Fruit fly (Drosophila melanogaster) whole organism, adult: ENCODE data around the gene Irk1.

ENCODE experiments used
- CG11617 ChIP-seq: fragments of 200-800 bp; sonication (Bioruptor generic); optimal IDR thresholded peaks from 2 replicates; lab custom pipeline; 2017; ENCODE audit warnings: mild to moderate bottlenecking, missing biosample characterization, missing genetic modification reagents, missing genetic modification characterization
- CG12768 ChIP-seq: fragments of 200-800 bp; sonication (Bioruptor generic); optimal IDR thresholded peaks from 2 replicates; lab custom pipeline; 2017; ENCODE audit warnings: missing biosample characterization, missing genetic modification characterization, mild to moderate bottlenecking, moderate library complexity, missing genetic modification reagents
- CG14711 ChIP-seq: fragments of 200-800 bp; sonication (Bioruptor generic); optimal IDR thresholded peaks from 2 replicates; lab custom pipeline; 2018; ENCODE audit warnings: missing biosample characterization, mild to moderate bottlenecking, missing genetic modification characterization, moderate library complexity
- CG1620 ChIP-seq: fragments of 200-800 bp; sonication (Bioruptor generic); optimal IDR thresholded peaks from 2 replicates; lab custom pipeline; 2016; ENCODE audit warnings: missing biosample characterization, missing genetic modification characterization
- CG33017 ChIP-seq: fragments of 200-800 bp; sonication (Bioruptor generic); optimal IDR thresholded peaks from 2 replicates; lab custom pipeline; 2018; ENCODE audit warnings: missing biosample characterization, mild to moderate bottlenecking, missing genetic modification characterization, moderate library complexity
- CG5204 ChIP-seq: fragments of 200-800 bp; sonication (Bioruptor generic); optimal IDR thresholded peaks from 2 replicates; lab custom pipeline; 2016; ENCODE audit warnings: missing biosample characterization, missing genetic modification characterization
- CG7045 ChIP-seq: fragments of 200-800 bp; sonication (Bioruptor generic); optimal IDR thresholded peaks from 2 replicates; lab custom pipeline; 2017; ENCODE audit warnings: missing biosample characterization, mild to moderate bottlenecking, missing genetic modification characterization
- CG7101 ChIP-seq: fragments of 200-800 bp; sonication (Bioruptor generic); optimal IDR thresholded peaks from 2 replicates; lab custom pipeline; 2018; ENCODE audit warnings: missing biosample characterization, mild to moderate bottlenecking, missing genetic modification characterization, moderate library complexity
- Clk ChIP-seq: fragments of 200-800 bp; sonication (Bioruptor generic); optimal IDR thresholded peaks from 2 replicates; lab custom pipeline; 2017; ENCODE audit warnings: missing biosample characterization, missing genetic modification characterization
- Crg-1 ChIP-seq: fragments of 200-800 bp; sonication (Bioruptor generic); optimal IDR thresholded peaks from 2 replicates; lab custom pipeline; 2016; ENCODE audit warnings: missing biosample characterization, missing genetic modification characterization
- Hr96 ChIP-seq: fragments of 200-800 bp; sonication (Bioruptor generic); optimal IDR thresholded peaks from 2 replicates; lab custom pipeline; 2016; ENCODE audit warnings: missing biosample characterization, missing genetic modification characterization
- Mnt ChIP-seq: fragments of 200-800 bp; sonication (Bioruptor generic); optimal IDR thresholded peaks from 2 replicates; lab custom pipeline; 2016; ENCODE audit warnings: missing biosample characterization, mild to moderate bottlenecking, missing genetic modification characterization
- bab1 ChIP-seq: fragments of 200-800 bp; sonication (Bioruptor generic); optimal IDR thresholded peaks from 3 replicates; lab custom pipeline; 2019; ENCODE audit warnings: missing biosample characterization, mild to moderate bottlenecking, missing genetic modification characterization, moderate library complexity
- cic ChIP-seq: fragments of 200-800 bp; sonication (Bioruptor generic); optimal IDR thresholded peaks from 2 replicates; lab custom pipeline; 2017; ENCODE audit warnings: missing biosample characterization, mild to moderate bottlenecking, missing genetic modification characterization, moderate library complexity
- cnc ChIP-seq, 2 experiments: fragments of >200 bp; optimal IDR thresholded peaks; 2 replicates each; lab custom pipeline; 2017
- kay ChIP-seq: fragments of 200-800 bp; sonication (Bioruptor generic); peaks from one replicate; lab custom pipeline; 2016; ENCODE audit warnings: missing biosample characterization, missing genetic modification characterization, borderline replicate concordance
- ovo ChIP-seq: fragments of 200-800 bp; sonication (Bioruptor generic); optimal IDR thresholded peaks from 2 replicates; lab custom pipeline; 2016; ENCODE audit warnings: missing biosample characterization, missing genetic modification characterization
- pad ChIP-seq: fragments of 200-800 bp; sonication (Bioruptor generic); optimal IDR thresholded peaks from 3 replicates; lab custom pipeline; 2017; ENCODE audit warnings: missing biosample characterization, missing genetic modification characterization, mild to moderate bottlenecking, moderate library complexity, missing genetic modification reagents
- tj ChIP-seq: fragments of 200-800 bp; sonication (Bioruptor generic); optimal IDR thresholded peaks from 3 replicates; lab custom pipeline; 2017; ENCODE audit warnings: missing biosample characterization, mild to moderate bottlenecking, missing genetic modification characterization, moderate library complexity
- toe ChIP-seq: fragments of 200-800 bp; sonication (Bioruptor generic); optimal IDR thresholded peaks from 2 replicates; lab custom pipeline; 2016; ENCODE audit warnings: missing biosample characterization, missing genetic modification characterization

The Irk1 gene

dm6 chr3R:23161288-23161870, 6.7 kb upstream of the Irk1 start, which contains the start of gene CG13829:
Gene CG13829, minus strand, starts transcription at chr3R:23161338.
- TF ChIP-seq kay (GFP tag; lab: Kevin White, UChicago) (peak; percentile 35), toe (no peak)

- TF ChIP-seq CG7101 (tag; lab: Kevin White, UChicago) = peak; percentile 56
- peak; percentile 53 for TF ChIP-seq CG11617 (GFP tag; lab: Kevin White, UChicago)
- peak; percentile 88 for TF ChIP-seq cic
- TF ChIP-seq CG7045 = peak; percentile 48
- no peak for TF ChIP-seq bab1
- peak; percentile 29 for TF ChIP-seq CG5204
- TF ChIP-seq toe = no peak
- peak; percentile 62 for TF ChIP-seq CG33017 (tag; lab: Kevin White, UChicago)
- no peak for TF ChIP-seq cnc (optimal IDR thresholded peaks at IDR 0.05; lab: Kevin White, UChicago)
- no peak for TF ChIP-seq ovo (GFP tag; lab: Kevin White, UChicago)
- TF ChIP-seq Crg-1 = peak; percentile 27
- TF ChIP-seq CG14711 (tag; lab: Kevin White, UChicago) = no peak
- TF ChIP-seq Mnt (GFP tag; lab: Kevin White, UChicago) = peak; percentile 54
- no peak for TF ChIP-seq tj (GFP tag; lab: Kevin White, UChicago)
- peak; percentile 24 for TF ChIP-seq pad
- TF ChIP-seq CG1620 (GFP tag; lab: Kevin White, UChicago) = no peak
- no peak for TF ChIP-seq kay (GFP tag; lab: Kevin White, UChicago)
- TF ChIP-seq Clk = peak; percentile 21
- peak; percentile 73 for TF ChIP-seq CG12768 (GFP tag; lab: Kevin White, UChicago)
- TF ChIP-seq Hr96 (GFP tag; lab: Kevin White, UChicago) = peak; percentile 21
Observed at dm6 chr3R:23164134-23164533, 4.0 kb upstream of the Irk1 start.

dm6 chr3R:23164630-23165029, 3.5 kb upstream of the Irk1 start:
- no peak for TF ChIP-seq ovo (GFP tag; lab: Kevin White, UChicago)
- TF ChIP-seq cic = peak; percentile 60

- TF ChIP-seq CG7045 = no peak
Observed at dm6 chr3R:23170335-23170734, 2.2 kb downstream of the Irk1 start.

dm6 chr3R:23171867-23172266, 3.8 kb downstream of the Irk1 start:
- no peak for TF ChIP-seq ovo (GFP tag; lab: Kevin White, UChicago)
- no peak for TF ChIP-seq Mnt (GFP tag; lab: Kevin White, UChicago)
- no peak for TF ChIP-seq CG33017 (tag; lab: Kevin White, UChicago)
- TF ChIP-seq CG12768 (GFP tag; lab: Kevin White, UChicago) = no peak
- TF ChIP-seq CG7045 = no peak

- TF ChIP-seq cnc (optimal IDR thresholded peaks at IDR 0.05; lab: Kevin White, UChicago) = no peak
- TF ChIP-seq pad = peak; percentile 58
- peak; percentile 51 for TF ChIP-seq Hr96 (GFP tag; lab: Kevin White, UChicago)
- no peak for TF ChIP-seq CG1620 (GFP tag; lab: Kevin White, UChicago)
- peak; percentile 74 for TF ChIP-seq CG11617 (GFP tag; lab: Kevin White, UChicago)
- TF ChIP-seq toe = no peak
- peak; percentile 14 for TF ChIP-seq tj (GFP tag; lab: Kevin White, UChicago)
- TF ChIP-seq Clk = peak; percentile 20
- TF ChIP-seq kay (GFP tag; lab: Kevin White, UChicago) = no peak
- TF ChIP-seq ovo (GFP tag; lab: Kevin White, UChicago) = peak; percentile 15
- peak; percentile 50 for TF ChIP-seq CG14711 (tag; lab: Kevin White, UChicago)
- peak; percentile 44 for TF ChIP-seq CG7045
- peak; percentile 87 for TF ChIP-seq CG7101 (tag; lab: Kevin White, UChicago)
- peak; percentile 79 for TF ChIP-seq CG33017 (tag; lab: Kevin White, UChicago)
- peak; percentile 22 for TF ChIP-seq bab1
- peak; percentile 83 for TF ChIP-seq cic
- TF ChIP-seq Mnt (GFP tag; lab: Kevin White, UChicago) = peak; percentile 48
- TF ChIP-seq Crg-1 = peak; percentile 60
- TF ChIP-seq CG12768 (GFP tag; lab: Kevin White, UChicago) = peak; percentile 74
Observed at dm6 chr3R:23173393-23173981, 5.4 kb downstream of the Irk1 start, which contains the start of gene CG46310. Gene CG46310, plus strand, starts transcription at chr3R:23173873.

dm6 chr3R:23174739-23175138, 6.6 kb downstream of the Irk1 start:
- no peak for TF ChIP-seq CG33017 (tag; lab: Kevin White, UChicago)
- TF ChIP-seq ovo (GFP tag; lab: Kevin White, UChicago) = no peak
- TF ChIP-seq Hr96 (GFP tag; lab: Kevin White, UChicago) = no peak
- no peak for TF ChIP-seq CG7101 (tag; lab: Kevin White, UChicago)
